Worm (Caenorhabditis elegans) whole organism, L1 larva: ENCODE data around the gene gphr-1.

ENCODE experiments used
- C16A3.4 ChIP-seq: fragments of 150-350 bp; optimal IDR thresholded peaks from 2 replicates; lab custom pipeline; 2014; ENCODE audit warnings: missing biosample characterization, missing genetic modification characterization
- C34B4.2 ChIP-seq: sonication (generic microtip); optimal IDR thresholded peaks from 2 replicates; lab custom pipeline; 2017; ENCODE audit warnings: mild to moderate bottlenecking, missing genetic modification characterization, missing compliant biosample characterization
- F16B12.6 ChIP-seq: fragments of 150-350 bp; optimal IDR thresholded peaks from 2 replicates; lab custom pipeline; 2014; ENCODE audit warnings: missing biosample characterization, missing genetic modification characterization
- aha-1 ChIP-seq: fragments of 150-350 bp; optimal IDR thresholded peaks from 2 replicates; lab custom pipeline; 2014; ENCODE audit warnings: missing biosample characterization, missing genetic modification characterization
- blmp-1 ChIP-seq: fragments of 150-350 bp; optimal IDR thresholded peaks from 2 replicates; lab custom pipeline; 2014; ENCODE audit warnings: missing biosample characterization, missing genetic modification characterization
- ceh-8 ChIP-seq: fragments of 200-800 bp; sonication (Bioruptor generic); optimal IDR thresholded peaks from 2 replicates; lab custom pipeline; 2018; ENCODE audit warnings: mild to moderate bottlenecking, missing genetic modification characterization, moderate library complexity, missing compliant biosample characterization
- ces-1 ChIP-seq: fragments of 150-350 bp; optimal IDR thresholded peaks from 2 replicates; lab custom pipeline; 2014; ENCODE audit warnings: missing biosample characterization, missing genetic modification reagents, missing genetic modification characterization
- dpl-1 ChIP-seq, 3 experiments: fragments of 150-350 bp in 2 of 3; sonication (generic microtip) in 1 of 3; optimal IDR thresholded peaks; 2 replicates each; lab custom pipeline; 2014 to 2017; ENCODE audit warnings: missing biosample characterization in 3 of 3, missing genetic modification characterization in 3 of 3, missing genetic modification reagents in 3 of 3
- dsc-1 ChIP-seq: sonication (generic microtip); optimal IDR thresholded peaks from 2 replicates; lab custom pipeline; 2016; ENCODE audit warnings: mild to moderate bottlenecking, missing genetic modification characterization, missing compliant biosample characterization
- efl-1 ChIP-seq, 4 experiments: fragments of 150-350 bp; optimal IDR thresholded peaks in 3 of 4; peaks in 1 of 4; 1 replicate in 1 of 4; 2 replicates in 3 of 4; lab custom pipeline; 2014; ENCODE audit warnings: missing biosample characterization in 2 of 4, missing genetic modification characterization in 2 of 4, missing genetic modification reagents in 2 of 4
- efl-3 ChIP-seq: fragments of 200-800 bp; sonication (Bioruptor generic); optimal IDR thresholded peaks from 2 replicates; lab custom pipeline; 2018; ENCODE audit warnings: mild to moderate bottlenecking, missing genetic modification characterization, missing compliant biosample characterization
- egl-13 ChIP-seq: sonication (generic microtip); optimal IDR thresholded peaks from 2 replicates; lab custom pipeline; 2016; ENCODE audit warnings: missing genotype, missing genetic modification reagents, missing genetic modification characterization, missing compliant biosample characterization
- elt-2 ChIP-seq: sonication (generic microtip); optimal IDR thresholded peaks from 2 replicates; lab custom pipeline; 2016; ENCODE audit warnings: missing genetic modification characterization, mild to moderate bottlenecking, inconsistent platforms, missing compliant biosample characterization, missing genetic modification reagents
- elt-3 ChIP-seq, 6 experiments: fragments of 150-350 bp in 1 of 6; sonication (generic microtip); optimal IDR thresholded peaks; 2 replicates each; lab custom pipeline; 2017 to 2018; ENCODE audit warnings: missing biosample characterization in 6 of 6, missing genetic modification characterization in 6 of 6, inconsistent platforms in 1 of 6
- ets-5 ChIP-seq: fragments of 200-800 bp; sonication (Bioruptor generic); IDR thresholded peaks from 2 replicates; pipeline ENCODE4 v1.3.6; 2022; ENCODE audit warnings: missing genetic modification characterization, missing compliant biosample characterization
- fkh-10 ChIP-seq: sonication (generic microtip); optimal IDR thresholded peaks from 2 replicates; lab custom pipeline; 2017; ENCODE audit warnings: missing biosample characterization, missing genetic modification reagents, missing genetic modification characterization
- fkh-4 ChIP-seq: sonication (generic microtip); optimal IDR thresholded peaks from 2 replicates; lab custom pipeline; 2016; ENCODE audit warnings: missing compliant biosample characterization, missing genetic modification characterization, borderline replicate concordance
- hlh-17 ChIP-seq: fragments of 200-800 bp; sonication (Bioruptor generic); optimal IDR thresholded peaks from 2 replicates; lab custom pipeline; 2018; ENCODE audit warnings: missing genetic modification characterization, mild to moderate bottlenecking, missing compliant biosample characterization, moderate library complexity, borderline replicate concordance
- hlh-4 ChIP-seq: sonication (generic microtip); optimal IDR thresholded peaks from 2 replicates; lab custom pipeline; 2016; ENCODE audit warnings: mild to moderate bottlenecking, missing genetic modification characterization, missing compliant biosample characterization
- hpl-2 ChIP-seq: fragments of 150-350 bp; optimal IDR thresholded peaks from 2 replicates; lab custom pipeline; 2014; ENCODE audit warnings: missing biosample characterization, missing genetic modification reagents, missing genetic modification characterization
- jun-1 ChIP-seq: fragments of 150-350 bp; optimal IDR thresholded peaks from 2 replicates; lab custom pipeline; 2014; ENCODE audit warnings: missing biosample characterization, missing genetic modification reagents, missing genetic modification characterization
- lin-13 ChIP-seq: fragments of 150-350 bp; optimal IDR thresholded peaks from 2 replicates; lab custom pipeline; 2014; ENCODE audit warnings: missing biosample characterization, missing genetic modification reagents, missing genetic modification characterization
- lin-35 ChIP-seq, 2 experiments: fragments of 150-350 bp; optimal IDR thresholded peaks; 2 replicates each; lab custom pipeline; 2014; ENCODE audit warnings: missing biosample characterization in 2 of 2, missing genetic modification characterization in 2 of 2, missing genetic modification reagents in 2 of 2
- lir-3 ChIP-seq: sonication (generic microtip); optimal IDR thresholded peaks from 2 replicates; lab custom pipeline; 2016; ENCODE audit warnings: mild to moderate bottlenecking, missing genetic modification characterization, moderate library complexity, missing compliant biosample characterization; ENCODE audit not compliant: poor library complexity
- mdl-1 ChIP-seq, 2 experiments: fragments of 150-350 bp; optimal IDR thresholded peaks; 2 replicates each; lab custom pipeline; 2014 to 2017; ENCODE audit warnings: missing biosample characterization in 2 of 2, missing genetic modification characterization in 2 of 2, inconsistent platforms in 1 of 2
- nhr-11 ChIP-seq: fragments of 150-350 bp; optimal IDR thresholded peaks from 2 replicates; lab custom pipeline; 2014; ENCODE audit warnings: missing biosample characterization, missing genetic modification characterization
- nhr-12 ChIP-seq: sonication (generic microtip); optimal IDR thresholded peaks from 2 replicates; lab custom pipeline; 2017; ENCODE audit warnings: missing biosample characterization, missing genetic modification characterization
- nhr-19 ChIP-seq: fragments of 200-800 bp; sonication (Bioruptor generic); conservative IDR thresholded peaks from 2 replicates; pipeline ENCODE4 v1.3.6; 2022; ENCODE audit warnings: missing genetic modification characterization, missing compliant biosample characterization
- nhr-20 ChIP-seq: sonication (generic microtip); optimal IDR thresholded peaks from 2 replicates; lab custom pipeline; 2016; ENCODE audit warnings: mild to moderate bottlenecking, missing genetic modification characterization, missing compliant biosample characterization
- nhr-237 ChIP-seq: fragments of 150-350 bp; optimal IDR thresholded peaks from 2 replicates; lab custom pipeline; 2014; ENCODE audit warnings: missing biosample characterization, missing genetic modification characterization
- nhr-28 ChIP-seq: fragments of 150-350 bp; optimal IDR thresholded peaks from 2 replicates; lab custom pipeline; 2014; ENCODE audit warnings: missing biosample characterization, missing genetic modification characterization
- nhr-47 ChIP-seq: sonication (generic microtip); optimal IDR thresholded peaks from 2 replicates; lab custom pipeline; 2016; ENCODE audit warnings: mild to moderate bottlenecking, missing genetic modification characterization, moderate library complexity, missing compliant biosample characterization
- nhr-71 ChIP-seq: sonication (generic microtip); optimal IDR thresholded peaks from 2 replicates; lab custom pipeline; 2016; ENCODE audit warnings: mild to moderate bottlenecking, missing genetic modification characterization, moderate library complexity, missing compliant biosample characterization
- nhr-76 ChIP-seq: sonication (generic microtip); optimal IDR thresholded peaks from 2 replicates; lab custom pipeline; 2017; ENCODE audit warnings: missing biosample characterization, missing genetic modification characterization
- nhr-84 ChIP-seq: sonication (generic microtip); optimal IDR thresholded peaks from 2 replicates; lab custom pipeline; 2017; ENCODE audit warnings: missing biosample characterization, missing genetic modification characterization
- nhr-85 ChIP-seq: sonication (generic microtip); peaks from one replicate; lab custom pipeline; 2016; ENCODE audit warnings: missing genetic modification characterization, inconsistent platforms, missing compliant biosample characterization
- pag-3 ChIP-seq: sonication (generic microtip); optimal IDR thresholded peaks from 2 replicates; lab custom pipeline; 2017; ENCODE audit warnings: missing genetic modification characterization, mild to moderate bottlenecking, missing compliant biosample characterization, antibody characterized with exemption, borderline replicate concordance; ENCODE audit not compliant: insufficient read depth
- pax-3 ChIP-seq: fragments of 200-800 bp; sonication (Bioruptor generic); optimal IDR thresholded peaks from 2 replicates; lab custom pipeline; 2018; ENCODE audit warnings: mild to moderate bottlenecking, missing genetic modification characterization, moderate library complexity, missing compliant biosample characterization
- snpc-4 ChIP-seq: fragments of 150-350 bp; optimal IDR thresholded peaks from 2 replicates; lab custom pipeline; 2014; ENCODE audit warnings: missing biosample characterization, missing genetic modification characterization
- swsn-7 ChIP-seq: sonication (generic microtip); optimal IDR thresholded peaks from 2 replicates; lab custom pipeline; 2016; ENCODE audit warnings: missing genetic modification characterization, missing compliant biosample characterization
- tbx-2 ChIP-seq: sonication (generic microtip); optimal IDR thresholded peaks from 2 replicates; lab custom pipeline; 2016; ENCODE audit warnings: missing genetic modification characterization, missing compliant biosample characterization
- unc-130 ChIP-seq: fragments of 150-350 bp; optimal IDR thresholded peaks from 2 replicates; lab custom pipeline; 2017; ENCODE audit warnings: missing biosample characterization, missing genetic modification characterization, inconsistent platforms
- xbp-1 ChIP-seq: sonication (generic microtip); optimal IDR thresholded peaks from 2 replicates; lab custom pipeline; 2016; ENCODE audit warnings: missing genetic modification characterization, missing compliant biosample characterization
- zip-4 ChIP-seq: fragments of 200-800 bp; sonication (Bioruptor generic); optimal IDR thresholded peaks from 2 replicates; lab custom pipeline; 2018; ENCODE audit warnings: mild to moderate bottlenecking, missing genetic modification characterization, moderate library complexity, missing compliant biosample characterization

Gene gphr-1

ce11 chrIII:12220820-12221219 lies 2.0 kb downstream of the gphr-1 start:
- TF ChIP-seq fkh-10: no peak
- TF ChIP-seq ceh-8: no peak
- TF ChIP-seq swsn-7: no peak
- no peak for TF ChIP-seq dsc-1 (tag; lab: Kevin White, UChicago)
- TF ChIP-seq elt-3 (tag; optimal IDR thresholded peaks at IDR 0.05; lab: Kevin White, UChicago): no peak
- no peak for TF ChIP-seq efl-3 (GFP tag; lab: Kevin White, UChicago)
- TF ChIP-seq zip-4 (GFP tag; lab: Kevin White, UChicago): no peak
- no peak for TF ChIP-seq nhr-11 (tag; lab: Kevin White, UChicago)
- TF ChIP-seq nhr-237: no peak
- TF ChIP-seq jun-1 (tag; lab: Kevin White, UChicago): no peak
- no peak for TF ChIP-seq hlh-17 (GFP tag; lab: Kevin White, UChicago)
- no peak for TF ChIP-seq nhr-84 (tag; lab: Kevin White, UChicago)
- TF ChIP-seq mdl-1 (tag; optimal IDR thresholded peaks at IDR 0.05; lab: Kevin White, UChicago): no peak

ce11 chrIII:12221452-12221851 lies 2.6 kb downstream of the gphr-1 start:
- TF ChIP-seq hpl-2 (GFP tag; lab: Kevin White, UChicago): no peak
- TF ChIP-seq unc-130 (tag; lab: Kevin White, UChicago): no peak
- no peak for TF ChIP-seq C34B4.2 (tag; lab: Kevin White, UChicago)
- TF ChIP-seq hlh-17 (GFP tag; lab: Kevin White, UChicago): no peak
- no peak for TF ChIP-seq egl-13 (tag; lab: Kevin White, UChicago)
- TF ChIP-seq hlh-4 (tag; lab: Kevin White, UChicago): no peak
- no peak for TF ChIP-seq lin-13 (GFP tag; lab: Kevin White, UChicago)
- no peak for TF ChIP-seq C16A3.4
- no peak for TF ChIP-seq blmp-1
- no peak for TF ChIP-seq nhr-28 (tag; lab: Kevin White, UChicago)

- TF ChIP-seq efl-1 (optimal IDR thresholded peaks at IDR 0.05; lab: Kevin White, UChicago) (peak in 1 of 2 experiments; percentile 45), efl-1 (GFP tag; optimal IDR thresholded peaks at IDR 0.05 in 1 of 2; lab: Kevin White, UChicago) (peak; percentile 41 to 63), dpl-1 (GFP tag; optimal IDR thresholded peaks at IDR 0.05; lab: Kevin White, UChicago) (peak in 1 of 3 experiments; percentile 32), nhr-85 (peak; percentile 55), nhr-76 (tag; lab: Kevin White, UChicago) (no peak), lin-35 (GFP tag; optimal IDR thresholded peaks at IDR 0.05; lab: Kevin White, UChicago) (peak in 1 of 2 experiments; percentile 26), blmp-1 (no peak), elt-2 (no peak), pag-3 (no peak), fkh-4 (tag; lab: Kevin White, UChicago) (no peak), nhr-28 (tag; lab: Kevin White, UChicago) (no peak), ets-5 (GFP tag; lab: Robert Waterston, UW) (no peak)
These were observed 4.4 kb downstream of the gphr-1 start for ce11 chrIII:12223208-12223607.

- no peak for TF ChIP-seq snpc-4 (tag; lab: Kevin White, UChicago)
- no peak for TF ChIP-seq C16A3.4
These were observed 6.4 kb downstream of the gphr-1 start, which contains the start of gene gmn-1 for ce11 chrIII:12225234-12225633. Gene gmn-1 (minus strand): TSS chrIII:12225331.

- TF ChIP-seq ces-1 (GFP tag; lab: Kevin White, UChicago) (no peak), nhr-12 (tag; lab: Kevin White, UChicago) (no peak), nhr-85 (no peak), pax-3 (peak; percentile 45), nhr-19 (GFP tag; lab: Robert Waterston, UW) (peak; percentile 69), aha-1 (no peak), nhr-20 (peak; percentile 47), unc-130 (tag; lab: Kevin White, UChicago) (peak; percentile 48), tbx-2 (tag; lab: Kevin White, UChicago) (peak; percentile 71), lir-3 (no peak), hpl-2 (GFP tag; lab: Kevin White, UChicago) (no peak), C16A3.4 (peak; percentile 71), nhr-28 (tag; lab: Kevin White, UChicago) (no peak), F16B12.6 (peak; percentile 50), nhr-71 (tag; lab: Kevin White, UChicago) (peak; percentile 78), xbp-1 (tag; lab: Kevin White, UChicago) (peak; percentile 69), nhr-47 (tag; lab: Kevin White, UChicago) (peak; percentile 82)
These were observed 7.3 kb downstream of the gphr-1 start, which contains the start of the genes Y75B8A.18 and Y75B8A.19 for ce11 chrIII:12226089-12226682. Gene Y75B8A.18 (minus strand): TSS chrIII:12226230. Gene Y75B8A.19 (plus strand): TSS chrIII:12226632.
